Worm (Caenorhabditis elegans): ENCODE measurements around the gene T05A12.4.

DNA sequence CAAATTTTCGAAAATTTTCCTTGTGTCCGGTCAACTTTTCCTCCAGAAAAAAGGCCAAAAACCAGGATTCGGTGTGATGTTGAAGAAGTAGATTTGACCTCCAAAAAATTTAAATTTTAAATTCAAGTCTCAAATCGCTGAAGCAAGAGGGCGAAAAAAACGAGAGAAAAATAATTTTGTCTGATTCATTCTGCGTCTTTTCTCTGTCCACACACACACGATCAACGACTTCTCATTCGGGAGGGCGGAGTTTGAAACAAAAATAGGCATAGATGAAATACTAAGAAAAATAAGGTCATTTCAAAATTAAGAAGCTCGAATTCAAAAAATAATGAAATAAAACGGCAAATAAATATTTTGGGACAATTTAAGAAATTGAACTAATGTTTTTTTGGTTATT is 28.5 kb upstream of the T05A12.4 start, which contains the start of gene R13H7.2:
- TF ChIP-seq ama-1 (optimal IDR thresholded peaks at IDR 0.05) = no peak
- TF ChIP-seq scrt-1 (GFP tag; IDR thresholded peaks at IDR 0.05) = no peak
- TF ChIP-seq ets-7 (tag; optimal IDR thresholded peaks at IDR 0.05) = no peak
- no peak for TF ChIP-seq B0310.2 (tag; optimal IDR thresholded peaks at IDR 0.05)
- TF ChIP-seq sea-1 (GFP tag; conservative IDR thresholded peaks at IDR 0.05) = no peak
- TF ChIP-seq aly-1 (tag; optimal IDR thresholded peaks at IDR 0.05) = no peak
- no peak for TF ChIP-seq hmbx-1 (tag; optimal IDR thresholded peaks at IDR 0.05)
- TF ChIP-seq flt-1 (GFP tag; IDR thresholded peaks at IDR 0.05) = no peak
